Worm (Caenorhabditis elegans) whole organism, young adult: ENCODE results near the gene bmk-1.

Experiments used
- Y53F4B.3 ChIP-seq: fragments of 200-800 bp; sonication (Bioruptor generic); IDR thresholded peaks from 2 replicates; pipeline ENCODE4 v1.3.6; 2022; ENCODE audit warnings: missing genetic modification reagents, missing genetic modification characterization, missing compliant biosample characterization
- atf-7 ChIP-seq: sonication (generic microtip); optimal IDR thresholded peaks from 2 replicates; lab custom pipeline; 2017; ENCODE audit warnings: mild to moderate bottlenecking, missing genetic modification characterization, missing compliant biosample characterization
- nhr-27 ChIP-seq: fragments of 200-800 bp; sonication (Bioruptor generic); optimal IDR thresholded peaks from 2 replicates; lab custom pipeline; 2018; ENCODE audit warnings: mild to moderate bottlenecking, missing genetic modification characterization, moderate library complexity, missing compliant biosample characterization
- pha-4 ChIP-seq: fragments of 150-350 bp; sonication (generic microtip); optimal IDR thresholded peaks from 2 replicates; lab custom pipeline; 2014; ENCODE audit warnings: missing biosample characterization, missing genetic modification reagents, missing genetic modification characterization
- rcor-1 ChIP-seq: fragments of 200-800 bp; sonication (Bioruptor generic); IDR thresholded peaks from 2 replicates; pipeline ENCODE4 v1.3.6; 2022; ENCODE audit warnings: missing genetic modification reagents, missing genetic modification characterization, missing compliant biosample characterization
- snpc-4 ChIP-seq, 5 experiments: fragments of 150-350 bp in 1 of 5; sonication (generic microtip) in 4 of 5; optimal IDR thresholded peaks; 2 replicates each; lab custom pipeline; 2014 to 2018; ENCODE audit warnings: missing genetic modification characterization in 5 of 5, missing biosample characterization in 3 of 5, antibody characterized with exemption in 2 of 5, mild to moderate bottlenecking in 2 of 5, missing compliant biosample characterization in 2 of 5, missing genotype in 2 of 5, moderate library complexity in 2 of 5, missing genetic modification reagents in 1 of 5
- tbp1 ChIP-seq: fragments of 200-800 bp; sonication (Bioruptor generic); optimal IDR thresholded peaks from 2 replicates; lab custom pipeline; 2018; ENCODE audit warnings: mild to moderate bottlenecking, missing genetic modification characterization, missing compliant biosample characterization
- ztf-18 ChIP-seq: sonication (generic microtip); optimal IDR thresholded peaks from 2 replicates; lab custom pipeline; 2016; ENCODE audit warnings: missing genotype, mild to moderate bottlenecking, missing genetic modification characterization, missing compliant biosample characterization

ce11 chrV:14460122-14460521 lies 3.3 kb upstream of the bmk-1 start:
- TF ChIP-seq snpc-4 (GFP tag; optimal IDR thresholded peaks at IDR 0.05; lab: Kevin White, UChicago) (no peak), snpc-4 (tag; optimal IDR thresholded peaks at IDR 0.05; lab: Kevin White, UChicago) (peak in 1 of 4 experiments; percentile 13), Y53F4B.3 (GFP tag; lab: Robert Waterston, UW) (no peak), ztf-18 (tag; lab: Kevin White, UChicago) (no peak), pha-4 (tag; lab: Kevin White, UChicago) (no peak), nhr-27 (tag; lab: Kevin White, UChicago) (no peak), rcor-1 (GFP tag; lab: Robert Waterston, UW) (no peak), tbp1 (GFP tag; lab: Kevin White, UChicago) (no peak), atf-7 (tag; lab: Kevin White, UChicago) (no peak)
